Worm (Caenorhabditis elegans) whole organism, young adult: Measurements from ENCODE around the gene ttr-17.

Experiments used
- B0019.2 ChIP-seq: fragments of 200-800 bp; sonication (Bioruptor generic); conservative IDR thresholded peaks from 2 replicates; pipeline ENCODE4 v1.3.6; 2022; ENCODE audit warnings: missing genetic modification reagents, missing genetic modification characterization, missing compliant biosample characterization
- B0035.1 ChIP-seq: sonication (generic microtip); optimal IDR thresholded peaks from 2 replicates; lab custom pipeline; 2016; ENCODE audit warnings: missing genetic modification characterization, mild to moderate bottlenecking, missing compliant biosample characterization, missing genotype, missing genetic modification reagents
- B0261.1 ChIP-seq: sonication (generic microtip); optimal IDR thresholded peaks from 2 replicates; lab custom pipeline; 2016; ENCODE audit warnings: mild to moderate bottlenecking, missing genetic modification characterization, moderate library complexity, missing compliant biosample characterization
- B0336.3 ChIP-seq: fragments of 200-800 bp; sonication (Bioruptor generic); IDR thresholded peaks from 2 replicates; pipeline ENCODE4 v1.3.6; 2022; ENCODE audit warnings: missing genetic modification characterization, missing compliant biosample characterization
- F23B12.7 ChIP-seq: sonication (generic microtip); optimal IDR thresholded peaks from 2 replicates; lab custom pipeline; 2017; ENCODE audit warnings: missing genetic modification characterization, mild to moderate bottlenecking, missing compliant biosample characterization, antibody characterized with exemption, moderate library complexity; ENCODE audit not compliant: insufficient read depth
- F37B4.10 ChIP-seq: fragments of 200-800 bp; sonication (Bioruptor generic); IDR thresholded peaks from 2 replicates; pipeline ENCODE4 v1.3.6; 2022; ENCODE audit warnings: missing genetic modification characterization, missing compliant biosample characterization
- F39B2.1 ChIP-seq: fragments of 200-800 bp; sonication (Bioruptor generic); IDR thresholded peaks from 2 replicates; pipeline ENCODE4 v1.3.6; 2022; ENCODE audit warnings: missing genetic modification reagents, missing genetic modification characterization, missing compliant biosample characterization
- F49E8.2 ChIP-seq: sonication (generic microtip); optimal IDR thresholded peaks from 3 replicates; lab custom pipeline; 2017; ENCODE audit warnings: missing genetic modification characterization, mild to moderate bottlenecking, missing compliant biosample characterization, antibody characterized with exemption, moderate library complexity; ENCODE audit not compliant: insufficient read depth
- F55B11.4 ChIP-seq: sonication (generic microtip); optimal IDR thresholded peaks from 2 replicates; lab custom pipeline; 2016; ENCODE audit warnings: missing compliant biosample characterization, missing genetic modification characterization, borderline replicate concordance; ENCODE audit not compliant: insufficient read depth
- Y53F4B.3 ChIP-seq: fragments of 200-800 bp; sonication (Bioruptor generic); IDR thresholded peaks from 2 replicates; pipeline ENCODE4 v1.3.6; 2022; ENCODE audit warnings: missing genetic modification reagents, missing genetic modification characterization, missing compliant biosample characterization
- ZK185.1 ChIP-seq: sonication (generic microtip); optimal IDR thresholded peaks from 2 replicates; lab custom pipeline; 2016; ENCODE audit warnings: mild to moderate bottlenecking, missing genetic modification characterization, missing compliant biosample characterization; ENCODE audit not compliant: poor library complexity, severe bottlenecking
- atf-7 ChIP-seq: sonication (generic microtip); optimal IDR thresholded peaks from 2 replicates; lab custom pipeline; 2017; ENCODE audit warnings: mild to moderate bottlenecking, missing genetic modification characterization, missing compliant biosample characterization
- attf-5 ChIP-seq: fragments of 200-800 bp; sonication (Bioruptor generic); optimal IDR thresholded peaks from 2 replicates; lab custom pipeline; 2018; ENCODE audit warnings: mild to moderate bottlenecking, missing genetic modification characterization, missing compliant biosample characterization
- attf-6 ChIP-seq: fragments of 200-800 bp; sonication (Bioruptor generic); IDR thresholded peaks from 2 replicates; pipeline ENCODE4 v1.3.6; 2022; ENCODE audit warnings: missing genetic modification reagents, missing genetic modification characterization, missing compliant biosample characterization
- cebp-2 ChIP-seq: fragments of 200-800 bp; sonication (Bioruptor generic); IDR thresholded peaks from 2 replicates; pipeline ENCODE4 v1.3.6; 2022; ENCODE audit warnings: missing genetic modification characterization, missing compliant biosample characterization
- ceh-27 ChIP-seq: fragments of 200-800 bp; sonication (Bioruptor generic); optimal IDR thresholded peaks from 2 replicates; lab custom pipeline; 2018; ENCODE audit warnings: mild to moderate bottlenecking, missing genetic modification characterization, moderate library complexity, missing compliant biosample characterization
- ceh-58 ChIP-seq: fragments of 200-800 bp; sonication (Bioruptor generic); IDR thresholded peaks from 2 replicates; pipeline ENCODE4 v1.3.6; 2022; ENCODE audit warnings: missing genetic modification characterization, missing compliant biosample characterization
- dpl-1 ChIP-seq: fragments of 150-350 bp; optimal IDR thresholded peaks from 2 replicates; lab custom pipeline; 2014; ENCODE audit warnings: missing biosample characterization, missing genetic modification reagents, missing genetic modification characterization
- efl-1 ChIP-seq: fragments of 150-350 bp; optimal IDR thresholded peaks from 2 replicates; lab custom pipeline; 2014; ENCODE audit warnings: missing biosample characterization, missing genetic modification reagents, missing genetic modification characterization
- egl-18 ChIP-seq: fragments of 200-800 bp; sonication (Bioruptor generic); IDR thresholded peaks from 2 replicates; pipeline ENCODE4 v1.3.6; 2022; ENCODE audit warnings: missing genetic modification reagents, missing genetic modification characterization, missing compliant biosample characterization
- gei-17 ChIP-seq: fragments of 200-800 bp; sonication (Bioruptor generic); optimal IDR thresholded peaks from 2 replicates; lab custom pipeline; 2018; ENCODE audit warnings: mild to moderate bottlenecking, missing genetic modification characterization, missing compliant biosample characterization
- hmg-1.2 ChIP-seq: fragments of 200-800 bp; sonication (Bioruptor generic); IDR thresholded peaks from 2 replicates; pipeline ENCODE4 v1.3.6; 2022; ENCODE audit warnings: missing genetic modification reagents, missing genetic modification characterization, missing compliant biosample characterization
- hrde-1 ChIP-seq: sonication (generic microtip); optimal IDR thresholded peaks from 2 replicates; lab custom pipeline; 2016; ENCODE audit warnings: missing genetic modification characterization, mild to moderate bottlenecking, missing compliant biosample characterization, moderate library complexity, missing genotype, missing genetic modification reagents, borderline replicate concordance
- lag-1 ChIP-seq: fragments of 200-800 bp; sonication (Bioruptor generic); IDR thresholded peaks from 2 replicates; pipeline ENCODE4 v1.3.6; 2022; ENCODE audit warnings: missing genetic modification reagents, missing genetic modification characterization, missing compliant biosample characterization
- lir-1 ChIP-seq: fragments of 200-800 bp; sonication (Bioruptor generic); conservative IDR thresholded peaks from 2 replicates; pipeline ENCODE4 v1.3.6; 2022; ENCODE audit warnings: missing genetic modification reagents, missing genetic modification characterization, missing compliant biosample characterization
- madf-10 ChIP-seq: sonication (generic microtip); optimal IDR thresholded peaks from 2 replicates; lab custom pipeline; 2016; ENCODE audit warnings: mild to moderate bottlenecking, missing genetic modification characterization, missing compliant biosample characterization
- madf-3 ChIP-seq: fragments of 200-800 bp; sonication (Bioruptor generic); IDR thresholded peaks from 2 replicates; pipeline ENCODE4 v1.3.6; 2022; ENCODE audit warnings: missing genetic modification reagents, missing genetic modification characterization, missing compliant biosample characterization
- madf-6 ChIP-seq: fragments of 200-800 bp; sonication (Bioruptor generic); IDR thresholded peaks from 2 replicates; pipeline ENCODE4 v1.3.6; 2022; ENCODE audit warnings: missing genetic modification reagents, missing genetic modification characterization, missing compliant biosample characterization
- madf-8 ChIP-seq: fragments of 200-800 bp; sonication (Bioruptor generic); conservative IDR thresholded peaks from 2 replicates; pipeline ENCODE4 v1.3.6; 2022; ENCODE audit warnings: missing genetic modification reagents, missing genetic modification characterization, missing compliant biosample characterization
- nfya-2 ChIP-seq: fragments of 200-800 bp; sonication (Bioruptor generic); IDR thresholded peaks from 2 replicates; pipeline ENCODE4 v1.3.6; 2022; ENCODE audit warnings: missing genetic modification reagents, missing genetic modification characterization, missing compliant biosample characterization
- nfyb-1 ChIP-seq: fragments of 200-800 bp; sonication (Bioruptor generic); IDR thresholded peaks from 2 replicates; pipeline ENCODE4 v1.3.6; 2022; ENCODE audit warnings: missing genetic modification reagents, missing genetic modification characterization, missing compliant biosample characterization
- nhr-120 ChIP-seq: fragments of 200-800 bp; sonication (Bioruptor generic); IDR thresholded peaks from 2 replicates; pipeline ENCODE4 v1.3.6; 2022; ENCODE audit warnings: missing genetic modification characterization, missing compliant biosample characterization
- nhr-179 ChIP-seq: sonication (generic microtip); optimal IDR thresholded peaks from 2 replicates; lab custom pipeline; 2016; ENCODE audit warnings: mild to moderate bottlenecking, missing genetic modification characterization, missing compliant biosample characterization
- nhr-90 ChIP-seq: sonication (generic microtip); optimal IDR thresholded peaks from 2 replicates; lab custom pipeline; 2016; ENCODE audit warnings: missing genotype, mild to moderate bottlenecking, missing genetic modification characterization, missing compliant biosample characterization
- pbrm-1 ChIP-seq: fragments of 200-800 bp; sonication (Bioruptor generic); IDR thresholded peaks from 2 replicates; pipeline ENCODE4 v1.3.6; 2022; ENCODE audit warnings: missing genetic modification reagents, missing genetic modification characterization, missing compliant biosample characterization
- rec-8 ChIP-seq, 2 experiments: sonication (generic microtip); optimal IDR thresholded peaks; 2 replicates each; lab custom pipeline; 2016; ENCODE audit warnings: mild to moderate bottlenecking in 2 of 2, missing genetic modification characterization in 2 of 2, missing genetic modification reagents in 2 of 2, missing genotype in 2 of 2, missing biosample characterization in 1 of 2, missing compliant biosample characterization in 1 of 2, moderate library complexity in 1 of 2
- sea-2 ChIP-seq: fragments of 200-800 bp; sonication (Bioruptor generic); IDR thresholded peaks from 2 replicates; pipeline ENCODE4 v1.3.6; 2022; ENCODE audit warnings: missing genetic modification characterization, missing compliant biosample characterization
- snpc-1.3 ChIP-seq: sonication (generic microtip); optimal IDR thresholded peaks from 2 replicates; lab custom pipeline; 2017; ENCODE audit warnings: missing genetic modification characterization, mild to moderate bottlenecking, missing compliant biosample characterization, antibody characterized with exemption, moderate library complexity, missing genotype, missing genetic modification reagents; ENCODE audit not compliant: insufficient read depth
- snpc-3.4 ChIP-seq: sonication (generic microtip); optimal IDR thresholded peaks from 2 replicates; lab custom pipeline; 2017; ENCODE audit warnings: missing genetic modification characterization, mild to moderate bottlenecking, missing compliant biosample characterization, antibody characterized with exemption, moderate library complexity, missing genotype, missing genetic modification reagents
- snpc-4 ChIP-seq, 5 experiments: fragments of 150-350 bp in 1 of 5; sonication (generic microtip) in 4 of 5; optimal IDR thresholded peaks; 2 replicates each; lab custom pipeline; 2014 to 2018; ENCODE audit warnings: missing genetic modification characterization in 5 of 5, missing biosample characterization in 3 of 5, antibody characterized with exemption in 2 of 5, mild to moderate bottlenecking in 2 of 5, missing compliant biosample characterization in 2 of 5, missing genotype in 2 of 5, moderate library complexity in 2 of 5, missing genetic modification reagents in 1 of 5
- tlf-1 ChIP-seq: fragments of 200-800 bp; sonication (Bioruptor generic); optimal IDR thresholded peaks from 2 replicates; lab custom pipeline; 2018; ENCODE audit warnings: mild to moderate bottlenecking, missing genetic modification characterization, missing compliant biosample characterization
- unc-62 ChIP-seq: fragments of 150-350 bp; optimal IDR thresholded peaks from 2 replicates; lab custom pipeline; 2014; ENCODE audit warnings: missing biosample characterization, missing genetic modification reagents, missing genetic modification characterization
- xnd-1 ChIP-seq: sonication (generic microtip); optimal IDR thresholded peaks from 2 replicates; lab custom pipeline; 2016; ENCODE audit warnings: missing genotype, missing genetic modification reagents, missing genetic modification characterization, missing compliant biosample characterization
- zfh-2 ChIP-seq: fragments of 200-800 bp; sonication (Bioruptor generic); conservative IDR thresholded peaks from 2 replicates; pipeline ENCODE4 v1.3.6; 2022; ENCODE audit warnings: missing genetic modification reagents, missing genetic modification characterization, missing compliant biosample characterization
- ztf-6 ChIP-seq: fragments of 200-800 bp; sonication (Bioruptor generic); IDR thresholded peaks from 2 replicates; pipeline ENCODE4 v1.3.6; 2022; ENCODE audit warnings: missing genetic modification reagents, missing genetic modification characterization, missing compliant biosample characterization

Gene ttr-17

DNA sequence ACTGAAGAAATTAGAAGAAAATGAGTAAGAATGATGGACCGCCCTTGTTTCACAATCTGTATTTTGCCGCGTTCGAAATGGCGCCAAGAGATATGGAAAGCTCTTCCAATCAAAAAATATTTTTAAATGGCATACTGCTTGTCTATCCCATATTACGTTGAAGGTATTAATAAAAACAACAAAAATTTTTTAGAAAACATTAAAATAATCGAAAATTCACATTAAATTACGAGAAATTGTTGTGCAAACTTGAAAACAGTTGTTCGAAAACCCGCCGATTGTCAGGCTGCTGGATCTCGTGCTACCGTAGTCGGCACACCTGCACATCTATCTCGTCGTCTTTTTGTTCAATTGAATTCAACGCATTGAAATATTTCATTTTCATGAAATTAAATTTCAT lies 16.8 kb upstream of the ttr-17 start, which contains the start of gene klc-1 (continued):
- TF ChIP-seq attf-6 (GFP tag; lab: Robert Waterston, UW) = no peak
- no peak for TF ChIP-seq rec-8 (tag; optimal IDR thresholded peaks at IDR 0.05; lab: Kevin White, UChicago)
- TF ChIP-seq zfh-2 = no peak
- TF ChIP-seq tlf-1 = peak; percentile 27
- TF ChIP-seq xnd-1 (tag; lab: Kevin White, UChicago) = peak; percentile 60
- peak; percentile 57 for TF ChIP-seq F49E8.2
- TF ChIP-seq madf-3 (GFP tag; lab: Robert Waterston, UW) = 0 out of 2 replicates have a peak, but pooled peaks have one; percentile 45
- TF ChIP-seq attf-5 (GFP tag; lab: Kevin White, UChicago) = no peak

DNA sequence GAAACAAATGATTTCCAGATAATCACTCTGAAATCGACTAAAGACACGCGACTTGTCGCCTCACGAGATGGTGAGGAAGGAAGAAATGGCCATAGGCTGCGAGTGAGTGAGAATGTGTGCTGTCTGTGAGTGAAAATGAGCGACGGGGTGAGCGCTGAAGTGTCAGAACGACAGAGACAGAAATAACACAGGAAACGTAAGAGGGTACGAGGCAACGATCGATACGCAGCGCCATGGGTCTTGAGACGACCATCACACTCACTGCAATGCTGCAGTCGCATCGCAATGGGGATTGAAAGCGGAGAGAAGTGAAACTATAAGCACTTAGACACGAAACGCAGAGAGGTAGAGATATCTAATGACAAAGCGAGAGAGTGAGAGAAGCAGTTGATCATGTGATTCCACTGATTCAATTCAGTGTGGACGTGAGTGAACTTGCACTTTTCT lies 16.0 kb upstream of the ttr-17 start:
- TF ChIP-seq hmg-1.2 (GFP tag; lab: Robert Waterston, UW) (peak; percentile 94), pbrm-1 (GFP tag; lab: Robert Waterston, UW) (peak; percentile 82; the same call in 1 of the 2 replicates), lir-1 (GFP tag; lab: Robert Waterston, UW) (peak; percentile 97), B0019.2 (GFP tag; lab: Robert Waterston, UW) (no peak), ceh-58 (GFP tag; lab: Robert Waterston, UW) (no peak), ZK185.1 (tag; lab: Kevin White, UChicago) (peak; percentile 91), F55B11.4 (tag; lab: Kevin White, UChicago) (no peak), B0336.3 (GFP tag; lab: Robert Waterston, UW) (peak; percentile 89), sea-2 (GFP tag; lab: Robert Waterston, UW) (no peak), Y53F4B.3 (GFP tag; lab: Robert Waterston, UW) (no peak), nhr-179 (no peak), F39B2.1 (GFP tag; lab: Robert Waterston, UW) (0 out of 2 replicates have a peak, but pooled peaks have one; percentile 12), snpc-3.4 (tag; lab: Kevin White, UChicago) (no peak), atf-7 (peak; percentile 87), dpl-1 (no peak), ztf-6 (GFP tag; lab: Robert Waterston, UW) (no peak; the same call in 1 of the 2 replicates), nhr-90 (tag; lab: Kevin White, UChicago) (peak; percentile 74), nhr-120 (GFP tag; lab: Robert Waterston, UW) (no peak), nfyb-1 (peak; percentile 90), madf-6 (peak; percentile 12; the same call in 1 of the 2 replicates), gei-17 (GFP tag; lab: Kevin White, UChicago) (peak; percentile 2), snpc-1.3 (no peak), F37B4.10 (GFP tag; lab: Robert Waterston, UW) (no peak), hrde-1 (tag; lab: Kevin White, UChicago) (no peak), nfya-2 (GFP tag; lab: Robert Waterston, UW) (no peak), snpc-4 (GFP tag; optimal IDR thresholded peaks at IDR 0.05; lab: Kevin White, UChicago) (no peak), snpc-4 (tag; optimal IDR thresholded peaks at IDR 0.05; lab: Kevin White, UChicago) (peak; percentile 47 to 73 (median 58)), rec-8 (tag; optimal IDR thresholded peaks at IDR 0.05; lab: Kevin White, UChicago) (peak in 1 of 2 experiments; percentile 7), ceh-27 (GFP tag; lab: Kevin White, UChicago) (peak; percentile 90), efl-1 (no peak), madf-10 (tag; lab: Kevin White, UChicago) (peak; percentile 84), cebp-2 (GFP tag; lab: Robert Waterston, UW) (no peak), madf-8 (GFP tag; lab: Robert Waterston, UW) (no peak), unc-62 (peak; percentile 53), F23B12.7 (tag; lab: Kevin White, UChicago) (peak; percentile 27), B0035.1 (tag; lab: Kevin White, UChicago) (peak; percentile 46), egl-18 (GFP tag; lab: Robert Waterston, UW) (peak; percentile 78; the same call in 1 of the 2 replicates), B0261.1 (tag; lab: Kevin White, UChicago) (peak; percentile 8), lag-1 (no peak)
